Fruit fly (Drosophila melanogaster) whole organism, pupa: ENCODE results near the gene CG14086.
A peak's percentile ranks its signal among the peaks of the same experiment; 100 is the strongest.

ENCODE experiments used
- CG10348 ChIP-seq: fragments of 200-800 bp; sonication (Bioruptor generic); IDR thresholded peaks from 2 replicates; pipeline ENCODE4 v1.3.6; 2022; ENCODE audit warnings: missing biosample characterization, missing genetic modification characterization
- CG12605 ChIP-seq: fragments of 200-800 bp; sonication (Bioruptor generic); IDR thresholded peaks from 2 replicates; pipeline ENCODE4 v1.3.6; 2022; ENCODE audit warnings: missing biosample characterization, missing genetic modification characterization
- CG13204 ChIP-seq: fragments of 200-800 bp; sonication (Bioruptor generic); optimal IDR thresholded peaks from 2 replicates; lab custom pipeline; 2018; ENCODE audit warnings: missing biosample characterization, mild to moderate bottlenecking, missing genetic modification characterization, moderate library complexity
- CG14655 ChIP-seq: fragments of 200-800 bp; sonication (Bioruptor generic); optimal IDR thresholded peaks from 3 replicates; lab custom pipeline; 2017; ENCODE audit warnings: mild to moderate bottlenecking, missing biosample characterization, missing genetic modification reagents, missing genetic modification characterization
- CG15710 ChIP-seq: fragments of 200-800 bp; sonication (Bioruptor generic); optimal IDR thresholded peaks from 2 replicates; lab custom pipeline; 2018; ENCODE audit warnings: missing biosample characterization, mild to moderate bottlenecking, missing genetic modification characterization, moderate library complexity
- CG17806 ChIP-seq: fragments of 200-800 bp; sonication (Bioruptor generic); optimal IDR thresholded peaks from 2 replicates; lab custom pipeline; 2018; ENCODE audit warnings: missing biosample characterization, mild to moderate bottlenecking, missing genetic modification characterization, moderate library complexity
- CG32121 ChIP-seq: fragments of 200-800 bp; sonication (Bioruptor generic); IDR thresholded peaks from 2 replicates; pipeline ENCODE4 v1.3.6; 2022; ENCODE audit warnings: missing biosample characterization, missing genetic modification characterization
- CG34367 ChIP-seq: fragments of 200-800 bp; sonication (Bioruptor generic); optimal IDR thresholded peaks from 2 replicates; lab custom pipeline; 2018; ENCODE audit warnings: missing biosample characterization, mild to moderate bottlenecking, missing genetic modification characterization
- CG4496 ChIP-seq: fragments of 200-800 bp; sonication (Bioruptor generic); IDR thresholded peaks from 3 replicates; pipeline ENCODE4 v1.3.6; 2022; ENCODE audit warnings: missing biosample characterization, missing genetic modification characterization
- CG8159 ChIP-seq: fragments of 200-800 bp; sonication (Bioruptor generic); optimal IDR thresholded peaks from 3 replicates; lab custom pipeline; 2018; ENCODE audit warnings: missing biosample characterization, mild to moderate bottlenecking, missing genetic modification characterization, moderate library complexity
- CG8301 ChIP-seq: fragments of 200-800 bp; sonication (Bioruptor generic); optimal IDR thresholded peaks from 2 replicates; lab custom pipeline; 2018; ENCODE audit warnings: missing biosample characterization, mild to moderate bottlenecking, missing genetic modification characterization
- CG9948 ChIP-seq: fragments of 200-800 bp; sonication (Bioruptor generic); optimal IDR thresholded peaks from 2 replicates; lab custom pipeline; 2018; ENCODE audit warnings: missing biosample characterization, mild to moderate bottlenecking, missing genetic modification characterization, moderate library complexity
- D1 ChIP-seq: fragments of 200-800 bp; sonication (Bioruptor generic); optimal IDR thresholded peaks from 2 replicates; lab custom pipeline; 2018; ENCODE audit warnings: missing biosample characterization, mild to moderate bottlenecking, missing genetic modification characterization, moderate library complexity
- EcR ChIP-seq: fragments of 200-800 bp; sonication (Bioruptor generic); optimal IDR thresholded peaks from 3 replicates; lab custom pipeline; 2019; ENCODE audit warnings: missing biosample characterization, missing genetic modification characterization, mild to moderate bottlenecking, moderate library complexity, missing genetic modification reagents
- Ets98B ChIP-seq: fragments of 200-800 bp; sonication (Bioruptor generic); IDR thresholded peaks from 2 replicates; pipeline ENCODE4 v1.3.6; 2022; ENCODE audit warnings: missing biosample characterization, missing genetic modification characterization
- Pif1A ChIP-seq: fragments of 200-800 bp; sonication (Bioruptor generic); optimal IDR thresholded peaks from 3 replicates; lab custom pipeline; 2016; ENCODE audit warnings: missing biosample characterization, missing genetic modification characterization
- Pif1B ChIP-seq: fragments of 200-800 bp; sonication (Bioruptor generic); optimal IDR thresholded peaks from 3 replicates; lab custom pipeline; 2016; ENCODE audit warnings: missing biosample characterization, missing genetic modification characterization
- Snoo ChIP-seq: fragments of 200-800 bp; sonication (Bioruptor generic); optimal IDR thresholded peaks from 3 replicates; lab custom pipeline; 2017; ENCODE audit warnings: missing biosample characterization, mild to moderate bottlenecking, missing genetic modification characterization, inconsistent platforms
- fd96Ca ChIP-seq: fragments of 200-800 bp; sonication (Bioruptor generic); IDR thresholded peaks from 3 replicates; pipeline ENCODE4 v1.3.6; 2022; ENCODE audit warnings: missing biosample characterization, missing genetic modification characterization
- gl ChIP-seq: fragments of 200-800 bp; sonication (Bioruptor generic); optimal IDR thresholded peaks from 2 replicates; lab custom pipeline; 2018; ENCODE audit warnings: missing biosample characterization, mild to moderate bottlenecking, missing genetic modification characterization
- rn ChIP-seq: fragments of 200-800 bp; sonication (Bioruptor generic); IDR thresholded peaks from 2 replicates; pipeline ENCODE4 v1.3.6; 2022; ENCODE audit warnings: missing biosample characterization, missing genetic modification characterization

CG14086 gene

DNA sequence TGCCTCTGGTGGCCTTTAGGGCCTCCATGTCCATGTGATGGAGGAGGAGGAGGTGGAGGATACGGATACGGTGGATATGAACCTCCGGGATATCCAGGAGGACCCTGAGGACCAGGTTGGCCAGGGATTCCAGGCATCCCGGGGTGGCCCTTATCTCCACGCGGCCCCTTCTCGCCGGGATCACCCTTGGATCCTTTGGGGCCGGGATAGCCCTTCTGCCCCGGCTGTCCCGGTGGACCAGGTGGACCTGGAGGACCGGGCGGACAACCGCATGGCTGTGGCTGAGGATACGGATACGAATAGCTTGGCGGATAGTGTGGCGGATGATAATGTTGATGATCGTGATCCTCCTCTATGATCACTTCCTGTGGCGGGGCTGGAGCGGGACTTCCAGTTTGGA is 4.7 kb downstream of the CG14086 start:
- TF ChIP-seq Snoo (tag; lab: Kevin White, UChicago) (no peak), D1 (tag; lab: Kevin White, UChicago) (no peak), fd96Ca (GFP tag; lab: Robert Waterston, UW) (no peak), CG32121 (GFP tag; lab: Robert Waterston, UW) (no peak), CG14655 (GFP tag; lab: Kevin White, UChicago) (no peak), CG9948 (tag; lab: Kevin White, UChicago) (no peak), CG13204 (GFP tag; lab: Kevin White, UChicago) (no peak), Pif1B (GFP tag; lab: Kevin White, UChicago) (no peak), gl (tag; lab: Kevin White, UChicago) (no peak), CG8301 (tag; lab: Kevin White, UChicago) (no peak)

- TF ChIP-seq Ets98B (no peak), CG8301 (tag; lab: Kevin White, UChicago) (no peak), Pif1A (no peak), gl (tag; lab: Kevin White, UChicago) (no peak), CG14655 (GFP tag; lab: Kevin White, UChicago) (no peak), CG9948 (tag; lab: Kevin White, UChicago) (no peak), CG13204 (GFP tag; lab: Kevin White, UChicago) (no peak)
- TF ChIP-seq, all 21 proteins: peak for 0
Measured at dm6 chr3L:19280700-19281099, 5.1 kb downstream of the CG14086 start, which contains the start of gene CG14089. CG14089 (minus strand) TSS chr3L:19280800.

DNA sequence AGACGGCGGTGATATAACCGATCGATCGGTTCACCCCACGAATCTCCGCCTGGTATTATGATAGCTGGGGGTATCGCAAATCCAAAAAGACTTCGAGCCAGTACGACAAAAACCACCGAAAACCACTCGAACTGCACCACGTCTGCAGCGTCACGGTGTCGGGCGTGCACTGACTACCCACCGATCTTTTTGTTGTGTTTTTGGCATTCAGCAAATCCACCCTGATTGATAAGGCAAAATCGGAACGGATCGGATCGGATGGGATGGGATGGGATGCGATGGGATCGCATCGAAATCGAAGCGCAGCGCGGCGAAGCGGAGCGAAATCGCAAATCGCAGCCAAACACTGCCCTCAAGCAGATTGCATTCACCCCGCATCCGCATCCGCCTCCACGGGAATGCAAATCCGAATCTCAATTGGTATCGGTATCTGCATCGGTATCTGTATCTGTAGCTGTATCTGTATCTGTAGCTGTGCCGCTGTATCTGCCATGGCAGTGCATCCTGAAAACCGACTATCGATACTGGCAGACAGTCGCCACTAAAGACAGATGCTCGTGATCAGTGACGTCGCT is 12.9 kb downstream of the CG14086 start:
- no peak for TF ChIP-seq CG32121 (GFP tag; lab: Robert Waterston, UW)
- no peak for TF ChIP-seq CG14655 (GFP tag; lab: Kevin White, UChicago)
- TF ChIP-seq Pif1A = no peak
- TF ChIP-seq, all 21 proteins: peak for 0

dm6 chr3L:19289411-19289810 is 13.8 kb downstream of the CG14086 start:
- no peak for TF ChIP-seq CG8159
- TF ChIP-seq rn (GFP tag; lab: Robert Waterston, UW) = no peak
- TF ChIP-seq CG9948 (tag; lab: Kevin White, UChicago) = no peak
- no peak for TF ChIP-seq Pif1A
- TF ChIP-seq fd96Ca (GFP tag; lab: Robert Waterston, UW) = no peak
- no peak for TF ChIP-seq CG15710
- TF ChIP-seq, all 21 proteins: peak for 0

DNA sequence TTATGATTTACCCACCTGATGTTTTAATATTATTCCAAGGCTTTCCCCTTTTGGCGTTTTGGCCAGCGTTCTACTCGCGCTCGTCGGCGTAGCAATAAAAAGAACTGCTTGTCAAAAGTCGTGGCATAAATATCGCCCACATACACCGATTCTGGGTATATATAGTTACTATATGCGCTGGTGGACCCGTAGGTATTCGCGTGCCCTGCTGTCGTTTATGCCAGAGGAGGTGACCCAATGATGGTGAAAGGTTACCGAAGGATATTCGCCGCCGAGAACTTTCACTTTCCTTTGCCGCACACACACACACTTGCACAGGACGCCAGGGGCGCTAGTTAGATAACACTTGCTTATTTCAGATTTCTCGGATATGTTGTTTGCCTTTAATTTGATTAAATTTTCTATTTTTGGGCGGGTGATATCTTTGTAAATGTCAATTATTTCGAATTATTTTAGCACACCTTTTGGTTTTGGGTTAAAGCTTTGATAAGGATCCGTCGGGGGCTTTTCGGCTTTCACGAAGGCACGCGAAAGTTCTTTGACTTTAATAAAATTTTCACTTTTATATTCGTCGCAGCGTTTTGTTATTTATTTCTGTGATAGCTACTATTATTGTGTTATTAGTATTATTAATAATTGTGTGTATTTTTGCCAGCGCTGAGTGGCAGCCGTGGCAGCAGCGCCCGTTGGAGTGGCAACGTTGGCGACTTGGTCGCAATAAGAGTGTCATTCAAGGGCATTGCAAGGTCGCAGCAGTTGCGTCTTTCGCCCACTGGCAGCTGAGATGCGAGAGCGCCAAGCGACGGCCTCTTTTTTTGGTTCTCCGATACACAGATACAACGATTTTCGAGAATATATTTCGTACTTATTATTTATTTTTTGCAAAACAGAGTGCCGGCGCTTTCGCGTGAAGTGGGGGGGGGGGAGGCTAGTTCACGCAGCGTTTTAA is 16.1 kb downstream of the CG14086 start:
- no peak for TF ChIP-seq CG17806 (tag; lab: Kevin White, UChicago)
- no peak for TF ChIP-seq CG8301 (tag; lab: Kevin White, UChicago)
- TF ChIP-seq gl (tag; lab: Kevin White, UChicago) = no peak
- no peak for TF ChIP-seq CG4496 (GFP tag; lab: Robert Waterston, UW)
- TF ChIP-seq CG14655 (GFP tag; lab: Kevin White, UChicago) = no peak
- TF ChIP-seq Pif1B (GFP tag; lab: Kevin White, UChicago) = no peak
- no peak for TF ChIP-seq CG8159
- no peak for TF ChIP-seq D1 (tag; lab: Kevin White, UChicago)
- no peak for TF ChIP-seq CG15710
- no peak for TF ChIP-seq CG34367 (tag; lab: Kevin White, UChicago)
- TF ChIP-seq Ets98B = no peak
- no peak for TF ChIP-seq rn (GFP tag; lab: Robert Waterston, UW)
- TF ChIP-seq Pif1A = no peak
- no peak for TF ChIP-seq CG13204 (GFP tag; lab: Kevin White, UChicago)
- TF ChIP-seq CG12605 (GFP tag; lab: Robert Waterston, UW) = no peak
- no peak for TF ChIP-seq CG32121 (GFP tag; lab: Robert Waterston, UW)
- no peak for TF ChIP-seq fd96Ca (GFP tag; lab: Robert Waterston, UW)

DNA sequence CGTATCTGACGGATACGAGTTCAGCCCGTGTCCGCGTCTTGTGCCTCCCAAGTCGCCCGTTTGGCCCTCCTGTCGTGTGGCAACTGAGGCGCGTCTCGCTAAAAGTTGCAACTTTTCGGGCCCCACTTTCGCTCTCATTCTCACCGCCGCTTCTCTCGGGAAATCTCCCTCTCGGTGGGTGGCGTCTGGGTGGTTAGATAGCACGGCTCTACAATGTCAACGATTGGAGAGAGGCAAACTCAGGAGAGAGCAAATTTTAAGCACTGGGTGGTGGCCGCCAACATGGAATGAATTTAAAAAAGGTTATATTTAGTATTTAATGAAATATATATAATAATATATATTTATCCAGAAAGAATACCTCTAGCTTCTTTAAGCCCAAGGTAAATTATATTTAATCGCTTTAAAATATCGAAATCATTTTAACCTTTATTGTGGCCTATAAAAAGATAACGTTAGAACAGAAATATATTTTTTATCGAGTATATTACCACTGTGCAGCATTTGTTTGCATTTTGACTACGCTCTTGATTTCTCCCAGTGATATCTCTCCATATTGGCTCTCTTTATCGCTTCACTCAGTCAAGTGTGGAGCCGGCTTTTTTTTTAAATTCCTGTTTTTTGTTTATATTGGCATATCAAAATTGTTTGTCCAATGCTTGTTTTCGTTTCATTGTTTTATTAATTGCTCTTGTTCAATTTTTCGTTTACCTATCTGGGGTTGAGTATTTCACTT is 17.0 kb downstream of the CG14086 start, which contains the start of gene Gbs-76A:
TSS of gene Gbs-76A (minus strand) at position 327 of the 736 bp plus-strand sequence.
- TF ChIP-seq Pif1B (GFP tag; lab: Kevin White, UChicago) (peak; percentile 64), CG12605 (GFP tag; lab: Robert Waterston, UW) (peak; percentile 79), fd96Ca (GFP tag; lab: Robert Waterston, UW) (peak; percentile 65; the same call in 1 of the 3 replicates), CG14655 (GFP tag; lab: Kevin White, UChicago) (peak; percentile 89), CG34367 (tag; lab: Kevin White, UChicago) (peak; percentile 83), CG13204 (GFP tag; lab: Kevin White, UChicago) (peak; percentile 36), D1 (tag; lab: Kevin White, UChicago) (peak; percentile 88), CG10348 (GFP tag; lab: Robert Waterston, UW) (peak; percentile 71; the same call in 1 of the 2 replicates), EcR (no peak), CG32121 (GFP tag; lab: Robert Waterston, UW) (peak; percentile 91), CG4496 (GFP tag; lab: Robert Waterston, UW) (no peak; the same call in 2 of the 3 replicates), CG8159 (peak; percentile 92), CG15710 (peak; percentile 86), Ets98B (peak; percentile 81), CG17806 (tag; lab: Kevin White, UChicago) (peak; percentile 87), gl (tag; lab: Kevin White, UChicago) (peak; percentile 70), CG8301 (tag; lab: Kevin White, UChicago) (peak; percentile 81), CG9948 (tag; lab: Kevin White, UChicago) (peak; percentile 95), Pif1A (peak; percentile 67), Snoo (tag; lab: Kevin White, UChicago) (peak; percentile 80), rn (GFP tag; lab: Robert Waterston, UW) (peak; percentile 86)
